Fruit fly (Drosophila melanogaster) whole organism, embryonic: ENCODE results near the gene in.

Experiments used
- B-H1 ChIP-seq: fragments of 200-800 bp; sonication (Bioruptor generic); IDR thresholded peaks from 3 replicates; pipeline ENCODE4 v1.3.6; 2022; ENCODE audit warnings: missing biosample characterization, missing genetic modification characterization
- B-H2 ChIP-seq: fragments of 200-800 bp; sonication (Bioruptor generic); optimal IDR thresholded peaks from 2 replicates; lab custom pipeline; 2018; ENCODE audit warnings: missing biosample characterization, mild to moderate bottlenecking, missing genetic modification characterization
- BEAF-32 ChIP-seq: fragments of 200-800 bp; sonication (Bioruptor generic); optimal IDR thresholded peaks from 3 replicates; lab custom pipeline; 2017; ENCODE audit warnings: missing biosample characterization, missing genetic modification characterization, mild to moderate bottlenecking, moderate library complexity, missing genetic modification reagents
- CG10147 ChIP-seq: fragments of 200-800 bp; sonication (Bioruptor generic); optimal IDR thresholded peaks from 2 replicates; lab custom pipeline; 2019; ENCODE audit warnings: missing biosample characterization, mild to moderate bottlenecking, missing genetic modification characterization, moderate library complexity
- CG10267 ChIP-seq: fragments of 200-800 bp; sonication (Bioruptor generic); optimal IDR thresholded peaks from 2 replicates; lab custom pipeline; 2018; ENCODE audit warnings: missing biosample characterization, mild to moderate bottlenecking, missing genetic modification characterization, moderate library complexity
- CG10321 ChIP-seq: fragments of 200-800 bp; sonication (Bioruptor generic); IDR thresholded peaks from 2 replicates; pipeline ENCODE4 v1.3.6; 2022; ENCODE audit warnings: missing biosample characterization, missing genetic modification characterization
- CG10654 ChIP-seq: fragments of 200-800 bp; sonication (Bioruptor generic); optimal IDR thresholded peaks from 2 replicates; lab custom pipeline; 2016; ENCODE audit warnings: missing biosample characterization, missing genetic modification characterization
- CG12744 ChIP-seq: fragments of 200-800 bp; sonication (Bioruptor generic); optimal IDR thresholded peaks from 2 replicates; lab custom pipeline; 2016; ENCODE audit warnings: missing biosample characterization, missing genetic modification characterization
- CG14710 ChIP-seq: fragments of 200-800 bp; sonication (Bioruptor generic); optimal IDR thresholded peaks from 3 replicates; lab custom pipeline; 2019; ENCODE audit warnings: missing biosample characterization, mild to moderate bottlenecking, missing genetic modification characterization, moderate library complexity
- CG17186 ChIP-seq: fragments of 200-800 bp; sonication (Bioruptor generic); optimal IDR thresholded peaks from 3 replicates; lab custom pipeline; 2017; ENCODE audit warnings: missing biosample characterization, missing genetic modification reagents, missing genetic modification characterization
- CG2199 ChIP-seq: fragments of 200-800 bp; sonication (Bioruptor generic); IDR thresholded peaks from 3 replicates; pipeline ENCODE4 v1.3.6; 2022; ENCODE audit warnings: missing biosample characterization, missing genetic modification characterization
- CG31365 ChIP-seq: fragments of 200-800 bp; sonication (Bioruptor generic); optimal IDR thresholded peaks from 2 replicates; lab custom pipeline; 2018; ENCODE audit warnings: missing biosample characterization, mild to moderate bottlenecking, missing genetic modification characterization
- CG3163 ChIP-seq: fragments of 200-800 bp; sonication (Bioruptor generic); optimal IDR thresholded peaks from 3 replicates; lab custom pipeline; 2016; ENCODE audit warnings: missing biosample characterization, missing genetic modification characterization
- CG3281 ChIP-seq: fragments of 200-800 bp; sonication (Bioruptor generic); optimal IDR thresholded peaks from 3 replicates; lab custom pipeline; 2017; ENCODE audit warnings: missing biosample characterization, mild to moderate bottlenecking, missing genetic modification characterization
- CG34224 ChIP-seq: fragments of 200-800 bp; sonication (Bioruptor generic); IDR thresholded peaks from 3 replicates; pipeline ENCODE4 v1.3.6; 2022; ENCODE audit warnings: missing biosample characterization, missing genetic modification characterization; ENCODE audit not compliant: partially characterized antibody
- CG4617 ChIP-seq: fragments of 200-800 bp; sonication (Bioruptor generic); optimal IDR thresholded peaks from 3 replicates; lab custom pipeline; 2016; ENCODE audit warnings: missing biosample characterization, missing genetic modification characterization, borderline replicate concordance
- CG6689 ChIP-seq: fragments of 200-800 bp; sonication (Bioruptor generic); IDR thresholded peaks from 2 replicates; pipeline ENCODE4 v1.3.6; 2022; ENCODE audit warnings: missing biosample characterization, missing genetic modification characterization
- CG8281 ChIP-seq: fragments of 200-800 bp; sonication (Bioruptor generic); optimal IDR thresholded peaks from 2 replicates; lab custom pipeline; 2018; ENCODE audit warnings: missing biosample characterization, mild to moderate bottlenecking, missing genetic modification characterization, moderate library complexity
- CG9437 ChIP-seq: fragments of 200-800 bp; sonication (Bioruptor generic); optimal IDR thresholded peaks from 2 replicates; lab custom pipeline; 2018; ENCODE audit warnings: missing biosample characterization, mild to moderate bottlenecking, missing genetic modification characterization
- CkIIα-i1 ChIP-seq: fragments of 200-800 bp; sonication (Bioruptor generic); IDR thresholded peaks from 2 replicates; pipeline ENCODE4 v1.3.6; 2022; ENCODE audit warnings: missing biosample characterization, missing genetic modification characterization
- Dip2 ChIP-seq: fragments of 200-800 bp; sonication (Bioruptor generic); IDR thresholded peaks from 2 replicates; pipeline ENCODE4 v1.3.6; 2022; ENCODE audit warnings: missing biosample characterization, missing genetic modification characterization
- Dll ChIP-seq: fragments of 200-800 bp; sonication (Bioruptor generic); IDR thresholded peaks from 4 replicates; pipeline ENCODE4 v1.3.6; 2022; ENCODE audit warnings: missing biosample characterization, missing genetic modification characterization; ENCODE audit not compliant: partially characterized antibody
- Ets97D ChIP-seq: fragments of 200-800 bp; sonication (Bioruptor generic); optimal IDR thresholded peaks from 3 replicates; lab custom pipeline; 2016; ENCODE audit warnings: missing biosample characterization, missing genetic modification characterization
- GATAe ChIP-seq: fragments of 200-800 bp; sonication (Bioruptor generic); conservative IDR thresholded peaks from 2 replicates; pipeline ENCODE4 v1.3.6; 2022; ENCODE audit warnings: missing biosample characterization, missing genetic modification characterization
- HLHmδ ChIP-seq: fragments of 200-800 bp; sonication (Bioruptor generic); optimal IDR thresholded peaks from 2 replicates; lab custom pipeline; 2018; ENCODE audit warnings: missing biosample characterization, mild to moderate bottlenecking, missing genetic modification characterization, moderate library complexity
- Hmx ChIP-seq: fragments of 200-800 bp; sonication (Bioruptor generic); optimal IDR thresholded peaks from 2 replicates; lab custom pipeline; 2016; ENCODE audit warnings: missing biosample characterization, missing genetic modification characterization
- MESR4 ChIP-seq: fragments of 200-800 bp; sonication (Bioruptor generic); optimal IDR thresholded peaks from 2 replicates; lab custom pipeline; 2018; ENCODE audit warnings: missing biosample characterization, mild to moderate bottlenecking, missing genetic modification characterization, moderate library complexity
- Nf-YA ChIP-seq: fragments of 200-800 bp; sonication (Bioruptor generic); IDR thresholded peaks from 2 replicates; pipeline ENCODE4 v1.3.6; 2022; ENCODE audit warnings: missing biosample characterization, missing genetic modification characterization
- NfI ChIP-seq: fragments of 200-800 bp; sonication (Bioruptor generic); optimal IDR thresholded peaks from 3 replicates; lab custom pipeline; 2018; ENCODE audit warnings: missing biosample characterization, mild to moderate bottlenecking, missing genetic modification characterization, moderate library complexity
- Optix ChIP-seq: fragments of 200-800 bp; sonication (Bioruptor generic); IDR thresholded peaks from 3 replicates; pipeline ENCODE4 v1.3.6; 2022; ENCODE audit warnings: missing biosample characterization, missing genetic modification characterization
- Poxn ChIP-seq: fragments of 200-800 bp; sonication (Bioruptor generic); IDR thresholded peaks from 2 replicates; pipeline ENCODE4 v1.3.6; 2022; ENCODE audit warnings: missing biosample characterization, missing genetic modification characterization
- Scr ChIP-seq: fragments of 200-800 bp; sonication (Bioruptor generic); IDR thresholded peaks from 2 replicates; pipeline ENCODE4 v1.3.6; 2022; ENCODE audit warnings: missing biosample characterization, missing genetic modification characterization; ENCODE audit not compliant: partially characterized antibody
- Side ChIP-seq: fragments of 200-800 bp; sonication (Bioruptor generic); optimal IDR thresholded peaks from 2 replicates; lab custom pipeline; 2016; ENCODE audit warnings: missing biosample characterization, missing genetic modification characterization
- Sin3A ChIP-seq: fragments of >200 bp; optimal IDR thresholded peaks from 2 replicates; lab custom pipeline; 2018
- Taf1 ChIP-seq: fragments of 200-800 bp; sonication (Bioruptor generic); IDR thresholded peaks from 2 replicates; pipeline ENCODE4 v1.3.6; 2022; ENCODE audit warnings: missing biosample characterization, missing genetic modification characterization
- ap ChIP-seq: fragments of 200-800 bp; sonication (Bioruptor generic); IDR thresholded peaks from 2 replicates; pipeline ENCODE4 v1.3.6; 2022; ENCODE audit warnings: missing biosample characterization, missing genetic modification characterization
- ato ChIP-seq: fragments of 200-800 bp; sonication (Bioruptor generic); IDR thresholded peaks from 2 replicates; pipeline ENCODE4 v1.3.6; 2022; ENCODE audit warnings: missing biosample characterization, missing genetic modification characterization; ENCODE audit not compliant: partially characterized antibody
- dati ChIP-seq: fragments of 200-800 bp; sonication (Bioruptor generic); IDR thresholded peaks from 2 replicates; pipeline ENCODE4 v1.3.6; 2022; ENCODE audit warnings: missing biosample characterization, missing genetic modification characterization
- dm ChIP-seq: fragments of 200-800 bp; sonication (Bioruptor generic); optimal IDR thresholded peaks from 3 replicates; lab custom pipeline; 2016; ENCODE audit warnings: missing biosample characterization, missing genetic modification characterization
- fd64A ChIP-seq: fragments of 200-800 bp; sonication (Bioruptor generic); optimal IDR thresholded peaks from 3 replicates; lab custom pipeline; 2018; ENCODE audit warnings: missing biosample characterization, mild to moderate bottlenecking, missing genetic modification characterization
- grau ChIP-seq: fragments of 200-800 bp; optimal IDR thresholded peaks from 3 replicates; lab custom pipeline; 2019; ENCODE audit warnings: missing biosample characterization, mild to moderate bottlenecking, missing genetic modification characterization, moderate library complexity
- gsb-n ChIP-seq: fragments of 200-800 bp; sonication (Bioruptor generic); optimal IDR thresholded peaks from 3 replicates; lab custom pipeline; 2018; ENCODE audit warnings: missing biosample characterization, mild to moderate bottlenecking, missing genetic modification characterization
- mam ChIP-seq: fragments of 200-800 bp; sonication (Bioruptor generic); optimal IDR thresholded peaks from 3 replicates; lab custom pipeline; 2016; ENCODE audit warnings: missing biosample characterization, missing genetic modification characterization
- nau ChIP-seq: fragments of 200-800 bp; sonication (Bioruptor generic); optimal IDR thresholded peaks from 3 replicates; lab custom pipeline; 2017; ENCODE audit warnings: missing biosample characterization, mild to moderate bottlenecking, missing genetic modification characterization, missing genetic modification reagents
- phol ChIP-seq: fragments of 200-800 bp; sonication (Bioruptor generic); optimal IDR thresholded peaks from 3 replicates; lab custom pipeline; 2018; ENCODE audit warnings: missing biosample characterization, mild to moderate bottlenecking, missing genetic modification characterization, moderate library complexity
- pnt ChIP-seq: fragments of 200-800 bp; sonication (Bioruptor generic); optimal IDR thresholded peaks from 3 replicates; lab custom pipeline; 2016; ENCODE audit warnings: missing biosample characterization, missing genetic modification characterization
- prd ChIP-seq, 3 experiments: fragments of >200 bp in 2 of 3; fragments of 200-800 bp in 1 of 3; sonication (Bioruptor generic) in 1 of 3; optimal IDR thresholded peaks in 2 of 3; IDR thresholded peaks in 1 of 3; 2 replicates in 2 of 3; 3 replicates in 1 of 3; pipeline versions ENCODE4 v1.3.6 to Lab custom; 2017 to 2022; ENCODE audit warnings: missing biosample characterization in 1 of 3, missing genetic modification characterization in 1 of 3
- slp2 ChIP-seq: fragments of 200-800 bp; sonication (Bioruptor generic); optimal IDR thresholded peaks from 2 replicates; lab custom pipeline; 2016; ENCODE audit warnings: missing biosample characterization, missing genetic modification characterization
- stwl ChIP-seq: fragments of 200-800 bp; sonication (Bioruptor generic); optimal IDR thresholded peaks from 3 replicates; lab custom pipeline; 2018; ENCODE audit warnings: missing biosample characterization, mild to moderate bottlenecking, missing genetic modification characterization, moderate library complexity
- trem ChIP-seq: fragments of 200-800 bp; optimal IDR thresholded peaks from 3 replicates; lab custom pipeline; 2019; ENCODE audit warnings: missing biosample characterization, mild to moderate bottlenecking, missing genetic modification characterization, moderate library complexity
- z ChIP-seq: fragments of 200-800 bp; sonication (Bioruptor generic); IDR thresholded peaks from 3 replicates; pipeline ENCODE4 v1.3.6; 2022; ENCODE audit warnings: missing biosample characterization, missing genetic modification characterization

in gene

DNA sequence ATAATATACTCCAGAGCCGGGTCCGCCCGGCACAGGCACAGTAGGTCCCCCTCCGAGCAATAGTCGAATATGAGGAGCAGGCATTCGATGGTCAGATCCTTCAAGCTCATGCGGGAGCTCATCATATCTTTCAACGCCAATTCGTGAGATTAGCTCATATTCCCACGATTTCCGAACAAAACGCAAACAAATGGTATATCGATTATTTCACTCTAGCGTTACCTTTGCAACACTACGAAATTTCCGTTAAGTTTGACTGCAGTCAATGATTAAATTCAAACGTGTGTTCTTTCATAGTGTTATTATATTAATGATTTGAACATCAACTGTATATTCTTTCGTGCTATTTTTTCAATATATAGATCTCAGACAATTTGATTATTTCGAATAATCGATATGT lies 26.4 kb downstream of the in start, which contains the start of gene CG33969 (continued):
- no peak for TF ChIP-seq CG3281 (GFP tag; lab: Kevin White, UChicago)
- TF ChIP-seq mam (GFP tag; lab: Kevin White, UChicago), result no peak
- no peak for TF ChIP-seq Poxn
- peak; percentile 58 for TF ChIP-seq BEAF-32
- no peak for TF ChIP-seq fd64A (GFP tag; lab: Kevin White, UChicago)
- TF ChIP-seq Dll (GFP tag; lab: Robert Waterston, UW), result peak; percentile 39; the same call in 1 of the 4 replicates
- peak; percentile 12 for TF ChIP-seq B-H2 (GFP tag; lab: Kevin White, UChicago)
- no peak for TF ChIP-seq Nf-YA (GFP tag; lab: Robert Waterston, UW)
- peak; percentile 57 for TF ChIP-seq MESR4 (GFP tag; lab: Kevin White, UChicago)
- TF ChIP-seq Scr (GFP tag; lab: Robert Waterston, UW), result peak; percentile 55; the same call in 1 of the 2 replicates
- 0 out of 3 replicates have a peak, but pooled peaks have one; percentile 11 for TF ChIP-seq CG2199 (GFP tag; lab: Robert Waterston, UW)
- TF ChIP-seq trem (tag; lab: Kevin White, UChicago), result peak; percentile 33
- TF ChIP-seq GATAe (GFP tag; lab: Robert Waterston, UW), result no peak
- TF ChIP-seq CG10267 (tag; lab: Kevin White, UChicago), result peak; percentile 94
- no peak for TF ChIP-seq CG6689 (GFP tag; lab: Robert Waterston, UW)
- TF ChIP-seq Side, result no peak
- TF ChIP-seq grau, result no peak
- TF ChIP-seq CG34224 (GFP tag; lab: Robert Waterston, UW), result peak; percentile 49; the same call in 1 of the 3 replicates
- peak; percentile 87 for TF ChIP-seq stwl (tag; lab: Kevin White, UChicago)
- no peak for TF ChIP-seq dm (GFP tag; lab: Kevin White, UChicago)
- TF ChIP-seq CG8281, result no peak
- TF ChIP-seq HLHmδ, result no peak
- TF ChIP-seq CG10321 (GFP tag; lab: Robert Waterston, UW), result no peak
- peak; percentile 21 for TF ChIP-seq CG14710 (tag; lab: Kevin White, UChicago)
- TF ChIP-seq Ets97D, result peak; percentile 37
- TF ChIP-seq ap (GFP tag; lab: Robert Waterston, UW), result no peak
- TF ChIP-seq gsb-n, result no peak
- peak; percentile 58 for TF ChIP-seq CG9437
- TF ChIP-seq CG4617 (GFP tag; lab: Kevin White, UChicago), result no peak
- TF ChIP-seq dati (GFP tag; lab: Robert Waterston, UW), result no peak
- no peak for TF ChIP-seq Taf1 (GFP tag; lab: Robert Waterston, UW)
- TF ChIP-seq slp2, result no peak
- TF ChIP-seq CG17186 (GFP tag; lab: Kevin White, UChicago), result peak; percentile 62
- no peak for TF ChIP-seq CG10147 (GFP tag; lab: Kevin White, UChicago)
- 0 out of 3 replicates have a peak, but pooled peaks have one; percentile 23 for TF ChIP-seq Optix
- no peak for TF ChIP-seq NfI (GFP tag; lab: Kevin White, UChicago)
- no peak for TF ChIP-seq CkIIα-i1 (GFP tag; lab: Robert Waterston, UW)
- TF ChIP-seq Dip2 (GFP tag; lab: Robert Waterston, UW), result no peak
- TF ChIP-seq prd (optimal IDR thresholded peaks at IDR 0.05; lab: Kevin White, UChicago), result no peak
- TF ChIP-seq prd (GFP tag; IDR thresholded peaks at IDR 0.05; lab: Robert Waterston, UW), result no peak
- TF ChIP-seq CG12744 (GFP tag; lab: Kevin White, UChicago), result no peak
- TF ChIP-seq B-H1 (GFP tag; lab: Robert Waterston, UW), result no peak
- TF ChIP-seq CG10654 (GFP tag; lab: Kevin White, UChicago), result no peak
- TF ChIP-seq phol (tag; lab: Kevin White, UChicago), result no peak
- TF ChIP-seq CG3163, result no peak
- TF ChIP-seq nau (GFP tag; lab: Kevin White, UChicago), result no peak
- no peak for TF ChIP-seq CG31365 (tag; lab: Kevin White, UChicago)
- TF ChIP-seq pnt, result no peak
- no peak for TF ChIP-seq Hmx (GFP tag; lab: Kevin White, UChicago)
- TF ChIP-seq ato (GFP tag; lab: Robert Waterston, UW), result 0 out of 2 replicates have a peak, but pooled peaks have one; percentile 26
- TF ChIP-seq z (GFP tag; lab: Robert Waterston, UW), result no peak
- no peak for TF ChIP-seq Sin3A
